Worm (Caenorhabditis elegans) whole organism, L1 larva: ENCODE data around the gene phf-33.

Source experiments
- C04F5.9 ChIP-seq: sonication (generic microtip); optimal IDR thresholded peaks from 2 replicates; lab custom pipeline; 2016; ENCODE audit warnings: missing genetic modification characterization, missing compliant biosample characterization
- C16A3.4 ChIP-seq: fragments of 150-350 bp; optimal IDR thresholded peaks from 2 replicates; lab custom pipeline; 2014; ENCODE audit warnings: missing biosample characterization, missing genetic modification characterization
- blmp-1 ChIP-seq: fragments of 150-350 bp; optimal IDR thresholded peaks from 2 replicates; lab custom pipeline; 2014; ENCODE audit warnings: missing biosample characterization, missing genetic modification characterization
- ceh-88 ChIP-seq: fragments of 200-800 bp; sonication (Bioruptor generic); IDR thresholded peaks from 2 replicates; pipeline ENCODE4 v1.3.6; 2022; ENCODE audit warnings: missing genetic modification characterization, missing compliant biosample characterization
- ces-1 ChIP-seq: fragments of 150-350 bp; optimal IDR thresholded peaks from 2 replicates; lab custom pipeline; 2014; ENCODE audit warnings: missing biosample characterization, missing genetic modification reagents, missing genetic modification characterization
- dpl-1 ChIP-seq, 3 experiments: fragments of 150-350 bp in 2 of 3; sonication (generic microtip) in 1 of 3; optimal IDR thresholded peaks; 2 replicates each; lab custom pipeline; 2014 to 2017; ENCODE audit warnings: missing biosample characterization in 3 of 3, missing genetic modification characterization in 3 of 3, missing genetic modification reagents in 3 of 3
- efl-1 ChIP-seq, 4 experiments: fragments of 150-350 bp; optimal IDR thresholded peaks in 3 of 4; peaks in 1 of 4; 1 replicate in 1 of 4; 2 replicates in 3 of 4; lab custom pipeline; 2014; ENCODE audit warnings: missing biosample characterization in 2 of 4, missing genetic modification characterization in 2 of 4, missing genetic modification reagents in 2 of 4
- elt-2 ChIP-seq: sonication (generic microtip); optimal IDR thresholded peaks from 2 replicates; lab custom pipeline; 2016; ENCODE audit warnings: missing genetic modification characterization, mild to moderate bottlenecking, inconsistent platforms, missing compliant biosample characterization, missing genetic modification reagents
- elt-3 ChIP-seq, 6 experiments: fragments of 150-350 bp in 1 of 6; sonication (generic microtip); optimal IDR thresholded peaks; 2 replicates each; lab custom pipeline; 2017 to 2018; ENCODE audit warnings: missing biosample characterization in 6 of 6, missing genetic modification characterization in 6 of 6, inconsistent platforms in 1 of 6
- fkh-8 ChIP-seq: sonication (generic microtip); optimal IDR thresholded peaks from 2 replicates; lab custom pipeline; 2016; ENCODE audit warnings: mild to moderate bottlenecking, missing genetic modification characterization, missing compliant biosample characterization
- fos-1 ChIP-seq: fragments of 150-350 bp; optimal IDR thresholded peaks from 2 replicates; lab custom pipeline; 2014; ENCODE audit warnings: missing biosample characterization, missing genetic modification characterization
- hlh-17 ChIP-seq: fragments of 200-800 bp; sonication (Bioruptor generic); optimal IDR thresholded peaks from 2 replicates; lab custom pipeline; 2018; ENCODE audit warnings: missing genetic modification characterization, mild to moderate bottlenecking, missing compliant biosample characterization, moderate library complexity, borderline replicate concordance
- lin-13 ChIP-seq: fragments of 150-350 bp; optimal IDR thresholded peaks from 2 replicates; lab custom pipeline; 2014; ENCODE audit warnings: missing biosample characterization, missing genetic modification reagents, missing genetic modification characterization
- lin-14 ChIP-seq: fragments of 200-800 bp; sonication (Bioruptor generic); optimal IDR thresholded peaks from 2 replicates; lab custom pipeline; 2018; ENCODE audit warnings: mild to moderate bottlenecking, missing genetic modification characterization, moderate library complexity, missing compliant biosample characterization
- lin-15B ChIP-seq: fragments of 150-350 bp; sonication (generic microtip); optimal IDR thresholded peaks from 3 replicates; lab custom pipeline; 2014; ENCODE audit warnings: missing biosample characterization, missing genetic modification characterization
- lin-35 ChIP-seq, 2 experiments: fragments of 150-350 bp; optimal IDR thresholded peaks; 2 replicates each; lab custom pipeline; 2014; ENCODE audit warnings: missing biosample characterization in 2 of 2, missing genetic modification characterization in 2 of 2, missing genetic modification reagents in 2 of 2
- lin-39 ChIP-seq: fragments of 150-350 bp; optimal IDR thresholded peaks from 2 replicates; lab custom pipeline; 2014; ENCODE audit warnings: missing biosample characterization, missing genetic modification reagents, missing genetic modification characterization
- lsy-2 ChIP-seq, 2 experiments: fragments of 150-350 bp; optimal IDR thresholded peaks; 2 replicates each; lab custom pipeline; 2014; ENCODE audit warnings: missing biosample characterization in 2 of 2, missing genetic modification characterization in 2 of 2
- mdl-1 ChIP-seq, 2 experiments: fragments of 150-350 bp; optimal IDR thresholded peaks; 2 replicates each; lab custom pipeline; 2014 to 2017; ENCODE audit warnings: missing biosample characterization in 2 of 2, missing genetic modification characterization in 2 of 2, inconsistent platforms in 1 of 2
- nhr-12 ChIP-seq: sonication (generic microtip); optimal IDR thresholded peaks from 2 replicates; lab custom pipeline; 2017; ENCODE audit warnings: missing biosample characterization, missing genetic modification characterization
- nhr-19 ChIP-seq: fragments of 200-800 bp; sonication (Bioruptor generic); conservative IDR thresholded peaks from 2 replicates; pipeline ENCODE4 v1.3.6; 2022; ENCODE audit warnings: missing genetic modification characterization, missing compliant biosample characterization
- nhr-20 ChIP-seq: sonication (generic microtip); optimal IDR thresholded peaks from 2 replicates; lab custom pipeline; 2016; ENCODE audit warnings: mild to moderate bottlenecking, missing genetic modification characterization, missing compliant biosample characterization
- nhr-47 ChIP-seq: sonication (generic microtip); optimal IDR thresholded peaks from 2 replicates; lab custom pipeline; 2016; ENCODE audit warnings: mild to moderate bottlenecking, missing genetic modification characterization, moderate library complexity, missing compliant biosample characterization
- nhr-71 ChIP-seq: sonication (generic microtip); optimal IDR thresholded peaks from 2 replicates; lab custom pipeline; 2016; ENCODE audit warnings: mild to moderate bottlenecking, missing genetic modification characterization, moderate library complexity, missing compliant biosample characterization
- nhr-85 ChIP-seq: sonication (generic microtip); peaks from one replicate; lab custom pipeline; 2016; ENCODE audit warnings: missing genetic modification characterization, inconsistent platforms, missing compliant biosample characterization
- nhr-90 ChIP-seq: sonication (generic microtip); optimal IDR thresholded peaks from 2 replicates; lab custom pipeline; 2016; ENCODE audit warnings: mild to moderate bottlenecking, missing genetic modification characterization, missing compliant biosample characterization; ENCODE audit not compliant: poor library complexity
- rnt-1 ChIP-seq: sonication (generic microtip); optimal IDR thresholded peaks from 2 replicates; lab custom pipeline; 2016; ENCODE audit warnings: mild to moderate bottlenecking, missing genetic modification characterization, moderate library complexity, missing compliant biosample characterization
- snu-23 ChIP-seq: sonication (generic microtip); optimal IDR thresholded peaks from 2 replicates; lab custom pipeline; 2016; ENCODE audit warnings: missing genetic modification characterization, missing compliant biosample characterization
- sox-4 ChIP-seq: sonication (generic microtip); optimal IDR thresholded peaks from 2 replicates; lab custom pipeline; 2016; ENCODE audit warnings: missing genetic modification characterization, missing compliant biosample characterization
- sptf-1 ChIP-seq: fragments of 150-350 bp; optimal IDR thresholded peaks from 2 replicates; lab custom pipeline; 2014; ENCODE audit warnings: missing biosample characterization, missing genetic modification characterization
- tbx-2 ChIP-seq: sonication (generic microtip); optimal IDR thresholded peaks from 2 replicates; lab custom pipeline; 2016; ENCODE audit warnings: missing genetic modification characterization, missing compliant biosample characterization
- unc-86 ChIP-seq: sonication (generic microtip); optimal IDR thresholded peaks from 2 replicates; lab custom pipeline; 2016; ENCODE audit warnings: missing genetic modification characterization, missing compliant biosample characterization
- zag-1 ChIP-seq: fragments of 150-350 bp; optimal IDR thresholded peaks from 2 replicates; lab custom pipeline; 2014; ENCODE audit warnings: missing biosample characterization, missing genetic modification characterization

The phf-33 gene

DNA sequence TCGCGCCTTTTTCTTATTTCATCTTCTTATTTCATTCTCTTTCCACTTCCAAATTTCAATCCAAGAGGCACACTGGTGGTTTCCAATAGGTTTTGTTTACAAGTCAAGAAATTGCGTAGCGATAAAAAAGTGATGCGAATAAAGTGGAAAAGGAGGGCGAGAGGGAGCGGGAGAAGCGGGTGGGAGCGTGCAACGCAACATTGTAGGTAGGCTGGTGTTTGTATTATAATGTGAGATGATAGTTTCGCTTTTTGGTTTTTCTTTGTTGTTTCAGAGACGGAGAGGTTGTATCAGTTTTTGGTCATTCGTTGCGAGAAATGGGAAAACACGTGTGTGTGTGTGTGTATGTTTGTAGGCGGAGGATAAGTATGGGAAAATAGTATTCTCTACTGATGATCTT lies 28.6 kb downstream of the phf-33 start (continued):
- TF ChIP-seq ces-1 (GFP tag; lab: Kevin White, UChicago): no peak
- TF ChIP-seq unc-86 (tag; lab: Kevin White, UChicago): no peak
- no peak for TF ChIP-seq hlh-17
- TF ChIP-seq nhr-12 (tag; lab: Kevin White, UChicago): no peak
- TF ChIP-seq blmp-1 (tag; lab: Kevin White, UChicago): peak; percentile 91
- TF ChIP-seq ceh-88 (GFP tag; lab: Robert Waterston, UW): no peak

ce11 chrX:13249102-13249501 lies 29.7 kb downstream of the phf-33 start:
- TF ChIP-seq nhr-71 (tag; lab: Kevin White, UChicago) (peak; percentile 4), rnt-1 (tag; lab: Kevin White, UChicago) (no peak), fkh-8 (tag; lab: Kevin White, UChicago) (peak; percentile 39)
- TF ChIP-seq, all 84 proteins: peak for 2

DNA sequence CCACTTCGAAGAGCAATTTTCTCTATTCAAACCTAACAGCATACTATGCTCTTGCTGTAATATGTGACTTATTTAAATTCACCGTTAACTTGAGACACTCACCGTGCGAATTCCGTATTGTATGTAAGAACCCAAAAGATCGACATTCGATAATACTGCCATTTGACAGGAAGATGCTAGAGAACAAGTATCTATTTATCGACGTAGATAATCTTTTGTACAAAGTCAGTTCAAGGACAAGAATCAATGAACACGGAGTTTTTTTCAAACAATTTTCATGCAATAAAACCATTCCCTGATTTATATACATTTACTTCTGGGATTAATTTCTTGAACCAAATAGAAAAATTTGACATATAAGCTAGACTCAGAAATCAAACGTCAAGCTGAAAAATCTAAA lies 30.5 kb downstream of the phf-33 start, which contains the start of gene K08H2.7:
Gene K08H2.7 (minus strand): TSS at position 173 of the 400 bp plus-strand sequence.
- TF ChIP-seq unc-86 (tag; lab: Kevin White, UChicago) (no peak), elt-2 (tag; lab: Kevin White, UChicago) (no peak), nhr-85 (tag; lab: Kevin White, UChicago) (peak; percentile 87), nhr-20 (tag; lab: Kevin White, UChicago) (peak; percentile 45), C04F5.9 (tag; lab: Kevin White, UChicago) (no peak), nhr-71 (tag; lab: Kevin White, UChicago) (peak; percentile 25), snu-23 (GFP tag; lab: Kevin White, UChicago) (peak; percentile 0), lin-14 (peak; percentile 60)

ce11 chrX:13247614-13248013 lies 31.2 kb downstream of the phf-33 start:
- no peak for TF ChIP-seq lin-15B
- peak in 1 of 2 experiments; percentile 6 for TF ChIP-seq mdl-1 (tag; optimal IDR thresholded peaks at IDR 0.05; lab: Kevin White, UChicago)
- TF ChIP-seq efl-1 (optimal IDR thresholded peaks at IDR 0.05; lab: Kevin White, UChicago): no peak
- peak in 1 of 2 experiments; percentile 78 for TF ChIP-seq efl-1 (GFP tag; optimal IDR thresholded peaks at IDR 0.05 in 1 of 2; lab: Kevin White, UChicago)
- no peak for TF ChIP-seq C16A3.4 (tag; lab: Kevin White, UChicago)
- peak in 1 of 2 experiments; percentile 29 for TF ChIP-seq lin-35 (GFP tag; optimal IDR thresholded peaks at IDR 0.05; lab: Kevin White, UChicago)
- TF ChIP-seq lin-13 (GFP tag; lab: Kevin White, UChicago): no peak
- peak; percentile 58 for TF ChIP-seq elt-2 (tag; lab: Kevin White, UChicago)
- TF ChIP-seq sptf-1: no peak

DNA sequence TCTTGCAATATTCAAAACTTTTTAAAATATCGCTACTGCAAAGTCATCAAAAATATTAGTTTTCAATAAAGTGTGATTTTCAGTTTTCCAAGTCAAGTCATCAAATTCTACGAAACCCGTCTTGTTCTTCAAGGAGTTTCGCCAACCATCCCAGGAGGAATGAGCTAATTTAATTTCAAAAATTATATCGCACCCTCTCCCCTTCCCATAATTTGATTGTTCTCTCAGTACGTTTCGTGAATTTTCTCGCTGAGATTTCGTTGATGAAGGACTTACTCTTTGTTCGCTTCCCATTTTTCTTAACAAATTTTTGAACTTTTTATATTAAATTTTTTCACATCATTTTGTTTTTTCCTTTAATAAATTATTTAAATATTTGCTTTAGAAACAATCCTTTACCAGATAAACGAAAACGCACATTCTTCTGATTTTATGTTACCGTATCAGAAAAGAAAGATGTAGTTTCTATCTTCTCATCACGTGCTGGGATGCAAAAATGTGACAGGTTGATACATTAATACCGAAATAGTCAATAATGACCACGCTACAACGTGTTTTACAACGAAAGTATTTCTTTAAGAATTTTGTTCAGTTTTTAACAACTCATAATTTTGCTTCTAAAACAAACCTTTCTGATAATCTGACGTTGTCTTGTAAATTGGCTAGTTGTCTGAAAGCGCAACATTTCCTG lies 32.0 kb downstream of the phf-33 start:
- TF ChIP-seq nhr-19 (GFP tag; lab: Robert Waterston, UW) (peak; percentile 32; the same call in 1 of the 2 replicates), nhr-71 (tag; lab: Kevin White, UChicago) (peak; percentile 49), nhr-90 (peak; percentile 41), elt-3 (tag; optimal IDR thresholded peaks at IDR 0.05; lab: Kevin White, UChicago) (peak in 2 of 6 experiments; percentile 7 to 24), lin-14 (peak; percentile 46), sox-4 (no peak), zag-1 (tag; lab: Kevin White, UChicago) (no peak), mdl-1 (tag; optimal IDR thresholded peaks at IDR 0.05; lab: Kevin White, UChicago) (peak in 1 of 2 experiments; percentile 51), elt-2 (tag; lab: Kevin White, UChicago) (peak; percentile 0), nhr-85 (tag; lab: Kevin White, UChicago) (peak; percentile 86), nhr-47 (tag; lab: Kevin White, UChicago) (no peak), lin-35 (GFP tag; optimal IDR thresholded peaks at IDR 0.05; lab: Kevin White, UChicago) (peak in 1 of 2 experiments; percentile 65), C04F5.9 (tag; lab: Kevin White, UChicago) (no peak), lsy-2 (tag; optimal IDR thresholded peaks at IDR 0.05; lab: Kevin White, UChicago) (peak in 1 of 2 experiments; percentile 61), blmp-1 (tag; lab: Kevin White, UChicago) (peak; percentile 64), snu-23 (GFP tag; lab: Kevin White, UChicago) (peak; percentile 56), dpl-1 (GFP tag; optimal IDR thresholded peaks at IDR 0.05; lab: Kevin White, UChicago) (peak in 1 of 3 experiments; percentile 5), tbx-2 (no peak), lin-39 (tag; lab: Kevin White, UChicago) (no peak), fos-1 (no peak), nhr-20 (tag; lab: Kevin White, UChicago) (peak; percentile 82)
